Worm (Caenorhabditis elegans) whole organism, L4 larva: ENCODE results near the gene ubxn-4.

Source experiments
- F49E8.2 ChIP-seq: sonication (generic microtip); optimal IDR thresholded peaks from 2 replicates; lab custom pipeline; 2016; ENCODE audit warnings: missing compliant biosample characterization, mild to moderate bottlenecking, missing genetic modification characterization, borderline replicate concordance
- Y48G9A.11 ChIP-seq: fragments of 200-800 bp; sonication (Bioruptor generic); IDR thresholded peaks from 2 replicates; pipeline ENCODE4 v1.3.6; 2022; ENCODE audit warnings: missing genetic modification reagents, missing genetic modification characterization, missing compliant biosample characterization
- ZK546.5 ChIP-seq, 2 experiments: sonication (generic microtip); optimal IDR thresholded peaks; 2 replicates each; lab custom pipeline; 2017; ENCODE audit warnings: missing biosample characterization in 2 of 2, missing genetic modification characterization in 2 of 2
- aha-1 ChIP-seq: fragments of 150-350 bp; peaks from one replicate; lab custom pipeline; 2014; ENCODE audit warnings: missing biosample characterization, missing genetic modification characterization
- aly-2 ChIP-seq: sonication (generic microtip); optimal IDR thresholded peaks from 2 replicates; lab custom pipeline; 2018; ENCODE audit warnings: missing biosample characterization, missing genetic modification characterization
- ama-1 ChIP-seq: fragments of 150-350 bp; optimal IDR thresholded peaks from 2 replicates; lab custom pipeline; 2014; ENCODE audit warnings: inconsistent platforms, mixed read lengths
- arid-1 ChIP-seq: fragments of 200-800 bp; sonication (Bioruptor generic); conservative IDR thresholded peaks from 2 replicates; pipeline ENCODE4 v1.3.6; 2022; ENCODE audit warnings: missing genetic modification reagents, missing genetic modification characterization, missing compliant biosample characterization
- ces-1 ChIP-seq: fragments of 150-350 bp; sonication (generic microtip); optimal IDR thresholded peaks from 4 replicates; lab custom pipeline; 2014; ENCODE audit warnings: missing biosample characterization, missing genetic modification reagents, missing genetic modification characterization
- cey-2 ChIP-seq: sonication (generic microtip); optimal IDR thresholded peaks from 3 replicates; lab custom pipeline; 2017; ENCODE audit warnings: missing genetic modification characterization, mild to moderate bottlenecking, missing compliant biosample characterization, antibody characterized with exemption, borderline replicate concordance; ENCODE audit not compliant: insufficient read depth
- daf-12 ChIP-seq: fragments of 150-350 bp; optimal IDR thresholded peaks from 2 replicates; lab custom pipeline; 2014; ENCODE audit warnings: missing biosample characterization, missing genetic modification reagents, missing genetic modification characterization
- dmd-6 ChIP-seq: fragments of 200-800 bp; sonication (Bioruptor generic); IDR thresholded peaks from 2 replicates; pipeline ENCODE4 v1.3.6; 2022; ENCODE audit warnings: missing genetic modification reagents, missing genetic modification characterization, missing compliant biosample characterization
- dve-1 ChIP-seq: sonication (generic microtip); optimal IDR thresholded peaks from 2 replicates; lab custom pipeline; 2017; ENCODE audit warnings: antibody characterized with exemption, mild to moderate bottlenecking, missing genetic modification characterization, missing compliant biosample characterization; ENCODE audit not compliant: insufficient read depth
- egl-43 ChIP-seq: fragments of 200-800 bp; sonication (Bioruptor generic); IDR thresholded peaks from 2 replicates; pipeline ENCODE4 v1.3.6; 2022; ENCODE audit warnings: missing genetic modification reagents, missing genetic modification characterization, missing compliant biosample characterization
- gei-8 ChIP-seq: fragments of 200-800 bp; sonication (Bioruptor generic); optimal IDR thresholded peaks from 2 replicates; lab custom pipeline; 2018; ENCODE audit warnings: mild to moderate bottlenecking, missing genetic modification characterization, missing compliant biosample characterization
- hlh-11 ChIP-seq: fragments of 200-800 bp; sonication (Bioruptor generic); optimal IDR thresholded peaks from 2 replicates; lab custom pipeline; 2018; ENCODE audit warnings: mild to moderate bottlenecking, missing genetic modification characterization, missing compliant biosample characterization
- hlh-30 ChIP-seq: sonication (generic microtip); optimal IDR thresholded peaks from 2 replicates; lab custom pipeline; 2017; ENCODE audit warnings: antibody characterized with exemption, mild to moderate bottlenecking, missing genetic modification characterization, missing compliant biosample characterization; ENCODE audit not compliant: insufficient read depth
- jun-1 ChIP-seq: fragments of 150-350 bp; optimal IDR thresholded peaks from 2 replicates; lab custom pipeline; 2014; ENCODE audit warnings: missing biosample characterization, missing genetic modification reagents, missing genetic modification characterization
- lin-1 ChIP-seq: fragments of 200-800 bp; sonication (Bioruptor generic); IDR thresholded peaks from 2 replicates; pipeline ENCODE4 v1.3.6; 2022; ENCODE audit warnings: missing genetic modification reagents, missing genetic modification characterization, missing compliant biosample characterization
- lin-38 ChIP-seq: fragments of 200-800 bp; sonication (Bioruptor generic); IDR thresholded peaks from 2 replicates; pipeline ENCODE4 v1.3.6; 2022; ENCODE audit warnings: missing genetic modification reagents, missing genetic modification characterization, missing compliant biosample characterization
- lsy-2 ChIP-seq, 2 experiments: fragments of 150-350 bp in 1 of 2; sonication (generic microtip) in 1 of 2; optimal IDR thresholded peaks; 2 replicates each; lab custom pipeline; 2014 to 2017; ENCODE audit warnings: missing biosample characterization in 2 of 2, missing genetic modification characterization in 2 of 2
- madf-5 ChIP-seq, 2 experiments: fragments of 200-800 bp; sonication (Bioruptor generic); IDR thresholded peaks; 2 replicates each; pipeline ENCODE4 v1.3.6; 2022; ENCODE audit warnings: missing compliant biosample characterization in 2 of 2, missing genetic modification characterization in 2 of 2
- madf-9 ChIP-seq: fragments of 200-800 bp; sonication (Bioruptor generic); conservative IDR thresholded peaks from 2 replicates; pipeline ENCODE4 v1.3.6; 2022; ENCODE audit warnings: missing genetic modification reagents, missing genetic modification characterization, missing compliant biosample characterization
- mdl-1 ChIP-seq, 2 experiments: fragments of 150-350 bp in 1 of 2; sonication (generic microtip) in 1 of 2; optimal IDR thresholded peaks; 2 replicates each; lab custom pipeline; 2014 to 2017; ENCODE audit warnings: missing biosample characterization in 2 of 2, missing genetic modification characterization in 2 of 2
- mes-2 ChIP-seq: sonication (generic microtip); optimal IDR thresholded peaks from 2 replicates; lab custom pipeline; 2016; ENCODE audit warnings: missing genotype, mild to moderate bottlenecking, missing genetic modification characterization, missing compliant biosample characterization; ENCODE audit not compliant: poor library complexity, severe bottlenecking
- mxl-3 ChIP-seq: fragments of 200-800 bp; sonication (Bioruptor generic); optimal IDR thresholded peaks from 2 replicates; lab custom pipeline; 2018; ENCODE audit warnings: mild to moderate bottlenecking, missing genetic modification characterization, missing compliant biosample characterization
- nhr-28 ChIP-seq: fragments of 150-350 bp; optimal IDR thresholded peaks from 2 replicates; lab custom pipeline; 2014; ENCODE audit warnings: missing biosample characterization, missing genetic modification characterization
- nhr-41 ChIP-seq: fragments of 200-800 bp; sonication (Bioruptor generic); IDR thresholded peaks from 2 replicates; pipeline ENCODE4 v1.3.6; 2022; ENCODE audit warnings: missing genetic modification reagents, missing genetic modification characterization, missing compliant biosample characterization
- nhr-48 ChIP-seq: sonication (generic microtip); optimal IDR thresholded peaks from 2 replicates; lab custom pipeline; 2016; ENCODE audit warnings: mild to moderate bottlenecking, missing genetic modification characterization, missing compliant biosample characterization
- nhr-77 ChIP-seq: fragments of 150-350 bp; optimal IDR thresholded peaks from 2 replicates; lab custom pipeline; 2014; ENCODE audit warnings: missing biosample characterization, missing genetic modification characterization
- pha-4 ChIP-seq, 2 experiments: fragments of 150-350 bp in 1 of 2; fragments of 200-800 bp in 1 of 2; sonication (Bioruptor generic) in 1 of 2; IDR thresholded peaks in 1 of 2; optimal IDR thresholded peaks in 1 of 2; 2 replicates each; pipeline versions ENCODE4 v1.3.6 to Lab custom; 2014 to 2022; ENCODE audit warnings: missing genetic modification characterization in 2 of 2, missing genetic modification reagents in 2 of 2, missing biosample characterization in 1 of 2, missing compliant biosample characterization in 1 of 2
- php-3 ChIP-seq: fragments of 200-800 bp; sonication (Bioruptor generic); IDR thresholded peaks from 2 replicates; pipeline ENCODE4 v1.3.6; 2022; ENCODE audit warnings: missing genetic modification reagents, missing genetic modification characterization, missing compliant biosample characterization
- pqm-1 ChIP-seq: sonication (generic microtip); optimal IDR thresholded peaks from 2 replicates; lab custom pipeline; 2017; ENCODE audit warnings: missing biosample characterization, missing genetic modification characterization
- rbr-2 ChIP-seq: sonication (generic microtip); optimal IDR thresholded peaks from 2 replicates; lab custom pipeline; 2016; ENCODE audit warnings: missing genotype, missing genetic modification characterization, missing compliant biosample characterization
- saeg-2 ChIP-seq: fragments of 200-800 bp; sonication (Bioruptor generic); IDR thresholded peaks from 2 replicates; pipeline ENCODE4 v1.3.6; 2022; ENCODE audit warnings: missing genetic modification reagents, missing genetic modification characterization, missing compliant biosample characterization
- skn-1 ChIP-seq: fragments of 150-350 bp; optimal IDR thresholded peaks from 2 replicates; lab custom pipeline; 2014; ENCODE audit warnings: missing biosample characterization, missing genetic modification characterization
- tag-97 ChIP-seq: fragments of 200-800 bp; sonication (Bioruptor generic); IDR thresholded peaks from 2 replicates; pipeline ENCODE4 v1.3.6; 2022; ENCODE audit warnings: missing genetic modification characterization, missing compliant biosample characterization
- unc-130 ChIP-seq: sonication (generic microtip); optimal IDR thresholded peaks from 2 replicates; lab custom pipeline; 2016; ENCODE audit warnings: missing genetic modification reagents, missing genetic modification characterization, missing compliant biosample characterization
- unc-62 ChIP-seq, 3 experiments: fragments of 150-350 bp in 1 of 3; sonication (generic microtip); optimal IDR thresholded peaks in 2 of 3; peaks in 1 of 3; 1 replicate in 1 of 3; 2 replicates in 2 of 3; lab custom pipeline; 2014 to 2017; ENCODE audit warnings: missing biosample characterization in 3 of 3, missing genetic modification characterization in 3 of 3, missing genetic modification reagents in 3 of 3, missing genotype in 1 of 3
- vab-7 ChIP-seq: fragments of 200-800 bp; sonication (Bioruptor generic); IDR thresholded peaks from 2 replicates; pipeline ENCODE4 v1.3.6; 2022; ENCODE audit warnings: missing genetic modification reagents, missing genetic modification characterization, missing compliant biosample characterization
- zag-1 ChIP-seq: fragments of 150-350 bp; optimal IDR thresholded peaks from 2 replicates; lab custom pipeline; 2014; ENCODE audit warnings: missing biosample characterization, missing genetic modification characterization
- zfp-3 ChIP-seq: fragments of 200-800 bp; sonication (Bioruptor generic); conservative IDR thresholded peaks from 2 replicates; pipeline ENCODE4 v1.3.6; 2022; ENCODE audit warnings: missing genetic modification reagents, missing genetic modification characterization, missing compliant biosample characterization
- zip-11 ChIP-seq: fragments of 200-800 bp; sonication (Bioruptor generic); IDR thresholded peaks from 2 replicates; pipeline ENCODE4 v1.3.6; 2022; ENCODE audit warnings: missing genetic modification characterization, missing compliant biosample characterization
- ztf-7 ChIP-seq: fragments of 150-350 bp; optimal IDR thresholded peaks from 2 replicates; lab custom pipeline; 2014; ENCODE audit warnings: missing biosample characterization, missing genetic modification characterization

ubxn-4 gene

DNA sequence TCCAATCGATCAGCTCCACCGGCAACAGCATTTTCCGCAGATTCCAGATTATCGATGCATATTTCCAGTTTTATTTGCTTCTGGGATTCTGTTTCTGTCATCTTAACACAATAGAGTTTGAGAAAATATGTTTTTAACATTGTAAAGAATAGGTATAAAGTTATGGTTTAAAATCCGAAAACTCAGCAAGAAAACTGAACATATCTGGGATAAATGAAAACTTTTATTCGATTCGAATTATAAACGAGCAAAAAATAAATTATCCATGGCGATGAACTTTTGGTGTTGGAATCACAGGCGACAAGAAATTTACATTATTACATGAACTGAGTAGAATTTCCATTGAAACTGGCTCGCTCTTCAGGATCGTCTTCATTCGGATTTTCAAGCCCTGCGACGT lies 1.9 kb downstream of the ubxn-4 start, which contains the start of gene cutc-1:
Gene cutc-1, minus strand, starts transcription at position 101 of the 400 bp plus-strand sequence.
- TF ChIP-seq skn-1 (tag; lab: Kevin White, UChicago) (no peak), lsy-2 (tag; optimal IDR thresholded peaks at IDR 0.05; lab: Kevin White, UChicago) (no peak)

DNA sequence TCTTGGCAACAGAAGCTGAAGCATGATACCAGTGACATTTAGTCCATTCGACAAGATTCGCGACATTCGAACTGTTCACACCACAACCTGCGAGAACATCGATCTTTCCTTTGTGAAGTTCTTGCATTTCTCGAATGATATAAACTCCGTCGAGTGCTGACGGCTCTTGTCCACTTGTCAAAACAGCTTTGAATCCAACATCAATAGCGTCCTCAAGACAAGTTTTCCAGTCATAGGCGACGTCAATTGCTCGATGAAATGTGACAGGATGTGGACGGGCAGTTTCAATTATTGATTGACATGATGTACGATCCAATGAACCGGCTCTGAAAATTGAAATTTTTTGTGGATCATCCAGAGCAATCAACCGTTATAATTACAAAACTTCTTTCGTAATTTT lies 2.7 kb downstream of the ubxn-4 start:
- TF ChIP-seq aha-1 (tag; lab: Kevin White, UChicago) (peak; percentile 89), egl-43 (GFP tag; lab: Robert Waterston, UW) (no peak), ces-1 (no peak), lin-1 (GFP tag; lab: Robert Waterston, UW) (no peak), unc-62 (GFP tag; optimal IDR thresholded peaks at IDR 0.05 in 1 of 2; lab: Kevin White, UChicago) (peak in 1 of 2 experiments; percentile 96), unc-62 (tag; optimal IDR thresholded peaks at IDR 0.05; lab: Kevin White, UChicago) (no peak)

DNA sequence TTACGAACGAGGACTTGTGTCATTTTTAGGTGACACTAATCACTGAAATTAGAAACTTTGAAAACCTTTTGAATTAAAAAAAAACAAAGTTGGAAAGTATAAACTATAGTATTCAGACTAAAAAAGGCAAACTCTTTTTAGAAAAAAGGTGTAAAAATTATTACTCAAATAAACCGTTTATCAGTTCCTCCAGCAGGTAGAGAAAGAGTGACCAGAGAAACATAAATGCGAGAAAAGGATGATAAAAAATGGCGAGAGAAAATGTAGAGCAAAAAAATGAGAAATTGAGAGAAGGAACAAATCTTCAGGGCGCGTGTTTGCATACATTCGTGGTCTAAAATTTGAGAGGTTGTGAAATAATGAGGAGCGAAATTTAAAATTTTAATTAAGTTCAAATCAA lies 3.5 kb downstream of the ubxn-4 start, which contains the start of gene lap-1:
Gene lap-1, minus strand, starts transcription at position 42 of the 400 bp plus-strand sequence.
- peak; percentile 28; the same call in 1 of the 2 replicates for TF ChIP-seq dmd-6
- TF ChIP-seq pqm-1: peak; percentile 83
- no peak for TF ChIP-seq ZK546.5 (tag; optimal IDR thresholded peaks at IDR 0.05; lab: Kevin White, UChicago)
- no peak for TF ChIP-seq unc-130 (GFP tag; lab: Kevin White, UChicago)
- TF ChIP-seq cey-2: no peak
- peak; percentile 31 for TF ChIP-seq nhr-28
- TF ChIP-seq, all 104 proteins: peak for 3

DNA sequence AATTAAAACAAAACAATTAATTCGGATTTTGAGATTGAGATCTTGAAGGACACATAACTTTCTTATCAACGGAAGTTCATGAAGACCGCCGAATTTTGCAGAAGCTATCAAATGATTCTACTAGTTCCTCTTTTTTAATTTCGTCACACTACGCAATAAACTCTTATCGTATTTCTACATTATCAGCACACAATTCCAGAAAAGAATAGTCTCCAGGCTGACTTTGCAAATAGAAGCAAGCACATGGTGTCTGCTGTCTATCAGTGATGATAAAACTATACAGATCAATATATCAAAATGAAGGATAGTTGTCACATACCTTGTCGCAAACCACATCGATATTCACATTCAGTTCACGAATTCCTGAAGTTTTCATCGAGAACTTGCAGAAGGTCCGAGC lies 4.9 kb downstream of the ubxn-4 start:
- peak; percentile 15 for TF ChIP-seq mes-2 (tag; lab: Kevin White, UChicago)
- peak; percentile 73 for TF ChIP-seq nhr-28
- peak; percentile 82 for TF ChIP-seq hlh-11 (tag; lab: Kevin White, UChicago)
- no peak for TF ChIP-seq Y48G9A.11
- peak; percentile 87 for TF ChIP-seq php-3 (GFP tag; lab: Robert Waterston, UW)
- TF ChIP-seq nhr-77: peak; percentile 39
- peak; percentile 80 for TF ChIP-seq dve-1 (tag; lab: Kevin White, UChicago)
- no peak for TF ChIP-seq jun-1 (tag; lab: Kevin White, UChicago)
- peak; percentile 44 for TF ChIP-seq gei-8
- no peak for TF ChIP-seq madf-5 (GFP tag; IDR thresholded peaks at IDR 0.05; lab: Robert Waterston, UW)
- no peak for TF ChIP-seq ama-1 (lab: Kevin White, UChicago)
- TF ChIP-seq zfp-3 (GFP tag; lab: Robert Waterston, UW): no peak
- TF ChIP-seq aha-1 (tag; lab: Kevin White, UChicago): no peak
- no peak for TF ChIP-seq zip-11 (GFP tag; lab: Robert Waterston, UW)
- no peak for TF ChIP-seq daf-12 (tag; lab: Kevin White, UChicago)
- TF ChIP-seq zag-1 (tag; lab: Kevin White, UChicago): no peak
- no peak for TF ChIP-seq rbr-2 (tag; lab: Kevin White, UChicago)
- no peak for TF ChIP-seq lin-38 (GFP tag; lab: Robert Waterston, UW)
- TF ChIP-seq nhr-48 (tag; lab: Kevin White, UChicago): peak; percentile 28
- no peak for TF ChIP-seq nhr-41 (GFP tag; lab: Robert Waterston, UW)
- no peak for TF ChIP-seq tag-97 (GFP tag; lab: Robert Waterston, UW)
- TF ChIP-seq vab-7 (GFP tag; lab: Robert Waterston, UW): no peak
- peak in 1 of 2 experiments; percentile 8 for TF ChIP-seq lsy-2 (tag; optimal IDR thresholded peaks at IDR 0.05; lab: Kevin White, UChicago)
- TF ChIP-seq ZK546.5 (tag; optimal IDR thresholded peaks at IDR 0.05; lab: Kevin White, UChicago): no peak
- no peak for TF ChIP-seq madf-9 (GFP tag; lab: Robert Waterston, UW)
- TF ChIP-seq mxl-3 (GFP tag; lab: Kevin White, UChicago): peak; percentile 62
- peak; percentile 43; the same call in 1 of the 2 replicates for TF ChIP-seq lin-1 (GFP tag; lab: Robert Waterston, UW)
- TF ChIP-seq dmd-6: peak; percentile 97
- peak; percentile 100 for TF ChIP-seq pqm-1
- TF ChIP-seq skn-1 (tag; lab: Kevin White, UChicago): no peak
- TF ChIP-seq mdl-1 (tag; optimal IDR thresholded peaks at IDR 0.05; lab: Kevin White, UChicago): peak in 1 of 2 experiments; percentile 49
- peak; percentile 7 for TF ChIP-seq hlh-30
- TF ChIP-seq pha-4 (GFP tag; IDR thresholded peaks at IDR 0.05; lab: Robert Waterston, UW): no peak
- no peak for TF ChIP-seq pha-4 (tag; optimal IDR thresholded peaks at IDR 0.05; lab: Kevin White, UChicago)
- TF ChIP-seq ztf-7: peak; percentile 82
- TF ChIP-seq F49E8.2: no peak
- TF ChIP-seq aly-2 (tag; lab: Kevin White, UChicago): no peak
- TF ChIP-seq arid-1 (GFP tag; lab: Robert Waterston, UW): no peak
- no peak for TF ChIP-seq saeg-2 (GFP tag; lab: Robert Waterston, UW)
